Fruit fly (Drosophila melanogaster) whole organism, prepupa: ENCODE data around the gene CG31516.

Experiments
- Blimp-1 ChIP-seq: fragments of 200-800 bp; sonication (Bioruptor generic); optimal IDR thresholded peaks from 3 replicates; lab custom pipeline; 2017; ENCODE audit warnings: missing biosample characterization, missing genetic modification characterization, mild to moderate bottlenecking, moderate library complexity, missing genetic modification reagents
- CG10631 ChIP-seq: fragments of 200-800 bp; sonication (Bioruptor generic); optimal IDR thresholded peaks from 2 replicates; lab custom pipeline; 2016; ENCODE audit warnings: missing biosample characterization, missing genetic modification characterization
- CG10669 ChIP-seq: fragments of 200-800 bp; sonication (Bioruptor generic); optimal IDR thresholded peaks from 3 replicates; lab custom pipeline; 2018; ENCODE audit warnings: missing biosample characterization, mild to moderate bottlenecking, missing genetic modification characterization, moderate library complexity
- CG11294 ChIP-seq: fragments of 200-800 bp; sonication (Bioruptor generic); IDR thresholded peaks from 2 replicates; pipeline ENCODE4 v1.3.6; 2022; ENCODE audit warnings: missing biosample characterization, missing genetic modification characterization
- CG11762 ChIP-seq: fragments of 200-800 bp; sonication (Bioruptor generic); optimal IDR thresholded peaks from 3 replicates; lab custom pipeline; 2016; ENCODE audit warnings: missing biosample characterization, missing genetic modification characterization; ENCODE audit not compliant: insufficient read depth
- CG11902 ChIP-seq: fragments of 200-800 bp; sonication (Bioruptor generic); optimal IDR thresholded peaks from 3 replicates; lab custom pipeline; 2016; ENCODE audit warnings: missing biosample characterization, missing genetic modification characterization
- CG15336 ChIP-seq: fragments of 200-800 bp; sonication (Bioruptor generic); IDR thresholded peaks from 2 replicates; pipeline ENCODE4 v1.3.6; 2022; ENCODE audit warnings: missing biosample characterization, missing genetic modification characterization
- CG1621 ChIP-seq: fragments of 200-800 bp; sonication (Bioruptor generic); optimal IDR thresholded peaks from 3 replicates; lab custom pipeline; 2018; ENCODE audit warnings: missing biosample characterization, mild to moderate bottlenecking, missing genetic modification characterization
- CG16779 ChIP-seq: fragments of 200-800 bp; sonication (Bioruptor generic); optimal IDR thresholded peaks from 3 replicates; lab custom pipeline; 2017; ENCODE audit warnings: missing biosample characterization, mild to moderate bottlenecking, missing genetic modification characterization
- CG3032 ChIP-seq: fragments of 200-800 bp; optimal IDR thresholded peaks from 2 replicates; lab custom pipeline; 2019; ENCODE audit warnings: missing biosample characterization, mild to moderate bottlenecking, missing genetic modification characterization, moderate library complexity
- CG31627 ChIP-seq: fragments of 200-800 bp; sonication (Bioruptor generic); optimal IDR thresholded peaks from 3 replicates; lab custom pipeline; 2016; ENCODE audit warnings: missing biosample characterization, missing genetic modification characterization
- CG32006 ChIP-seq: fragments of 200-800 bp; sonication (Bioruptor generic); optimal IDR thresholded peaks from 3 replicates; lab custom pipeline; 2017; ENCODE audit warnings: missing biosample characterization, mild to moderate bottlenecking, missing genetic modification characterization
- CG34406 ChIP-seq: fragments of 200-800 bp; sonication (Bioruptor generic); optimal IDR thresholded peaks from 3 replicates; lab custom pipeline; 2016; ENCODE audit warnings: missing biosample characterization, missing genetic modification characterization
- CG3919 ChIP-seq: fragments of 200-800 bp; sonication (Bioruptor generic); optimal IDR thresholded peaks from 3 replicates; lab custom pipeline; 2016; ENCODE audit warnings: missing biosample characterization, missing genetic modification characterization
- CG4318 ChIP-seq: fragments of 200-800 bp; sonication (Bioruptor generic); optimal IDR thresholded peaks from 3 replicates; lab custom pipeline; 2017; ENCODE audit warnings: missing biosample characterization, mild to moderate bottlenecking, missing genetic modification characterization
- CG6276 ChIP-seq: fragments of 200-800 bp; sonication (Bioruptor generic); optimal IDR thresholded peaks from 2 replicates; lab custom pipeline; 2017; ENCODE audit warnings: missing biosample characterization, mild to moderate bottlenecking, missing genetic modification characterization
- CG6792 ChIP-seq: fragments of 200-800 bp; sonication (Bioruptor generic); optimal IDR thresholded peaks from 3 replicates; lab custom pipeline; 2016; ENCODE audit warnings: missing biosample characterization, missing genetic modification characterization
- CG6808 ChIP-seq: fragments of 200-800 bp; sonication (Bioruptor generic); optimal IDR thresholded peaks from 3 replicates; lab custom pipeline; 2017; ENCODE audit warnings: missing biosample characterization, missing genetic modification characterization, mild to moderate bottlenecking, moderate library complexity, missing genetic modification reagents
- CG6854 ChIP-seq: fragments of 200-800 bp; sonication (Bioruptor generic); optimal IDR thresholded peaks from 2 replicates; lab custom pipeline; 2017; ENCODE audit warnings: missing biosample characterization, mild to moderate bottlenecking, missing genetic modification characterization
- CG7368 ChIP-seq: fragments of 200-800 bp; sonication (Bioruptor generic); optimal IDR thresholded peaks from 3 replicates; lab custom pipeline; 2016; ENCODE audit warnings: missing biosample characterization, missing genetic modification characterization
- CG8119 ChIP-seq: fragments of 200-800 bp; sonication (Bioruptor generic); IDR thresholded peaks from 3 replicates; pipeline ENCODE4 v1.3.6; 2022; ENCODE audit warnings: missing biosample characterization, missing genetic modification characterization
- CG8319 ChIP-seq: fragments of 200-800 bp; sonication (Bioruptor generic); optimal IDR thresholded peaks from 3 replicates; lab custom pipeline; 2016; ENCODE audit warnings: missing biosample characterization, missing genetic modification characterization
- CG9139 ChIP-seq: fragments of 200-800 bp; sonication (Bioruptor generic); optimal IDR thresholded peaks from 3 replicates; lab custom pipeline; 2017; ENCODE audit warnings: missing biosample characterization, mild to moderate bottlenecking, missing genetic modification characterization
- Eip78C ChIP-seq: fragments of 200-800 bp; sonication (Bioruptor generic); peaks from one replicate; lab custom pipeline; 2016; ENCODE audit warnings: missing biosample characterization, missing genetic modification characterization
- Eip93F ChIP-seq: fragments of 200-800 bp; sonication (Bioruptor generic); optimal IDR thresholded peaks from 2 replicates; lab custom pipeline; 2016; ENCODE audit warnings: missing biosample characterization, mild to moderate bottlenecking, missing genetic modification characterization
- Gug ChIP-seq: fragments of 200-800 bp; sonication (Bioruptor generic); IDR thresholded peaks from 2 replicates; pipeline ENCODE4 v1.3.6; 2022; ENCODE audit warnings: missing biosample characterization, missing genetic modification characterization
- Hr39 ChIP-seq: fragments of 200-800 bp; sonication (Bioruptor generic); optimal IDR thresholded peaks from 2 replicates; lab custom pipeline; 2016; ENCODE audit warnings: missing biosample characterization, missing genetic modification characterization
- Lpt ChIP-seq: fragments of 200-800 bp; sonication (Bioruptor generic); optimal IDR thresholded peaks from 3 replicates; lab custom pipeline; 2016; ENCODE audit warnings: missing biosample characterization, missing genetic modification characterization
- Met ChIP-seq: fragments of 200-800 bp; sonication (Bioruptor generic); optimal IDR thresholded peaks from 3 replicates; lab custom pipeline; 2016; ENCODE audit warnings: missing biosample characterization, missing genetic modification characterization
- OdsH ChIP-seq: fragments of 200-800 bp; sonication (Bioruptor generic); optimal IDR thresholded peaks from 3 replicates; lab custom pipeline; 2016; ENCODE audit warnings: missing biosample characterization, missing genetic modification characterization
- Smox ChIP-seq: fragments of 200-800 bp; sonication (Bioruptor generic); optimal IDR thresholded peaks from 3 replicates; lab custom pipeline; 2016; ENCODE audit warnings: missing biosample characterization, missing genetic modification characterization
- Sox102F ChIP-seq: fragments of 200-800 bp; sonication (Bioruptor generic); optimal IDR thresholded peaks from 2 replicates; lab custom pipeline; 2016; ENCODE audit warnings: missing biosample characterization, mild to moderate bottlenecking, missing genetic modification characterization
- Sox14 ChIP-seq: fragments of 200-800 bp; sonication (Bioruptor generic); optimal IDR thresholded peaks from 3 replicates; lab custom pipeline; 2016; ENCODE audit warnings: missing biosample characterization, missing genetic modification characterization
- Sox15 ChIP-seq: fragments of 200-800 bp; sonication (Bioruptor generic); optimal IDR thresholded peaks from 3 replicates; lab custom pipeline; 2016; ENCODE audit warnings: missing biosample characterization, missing genetic modification characterization
- achi ChIP-seq: fragments of 200-800 bp; sonication (Bioruptor generic); optimal IDR thresholded peaks from 3 replicates; lab custom pipeline; 2016; ENCODE audit warnings: missing biosample characterization, missing genetic modification characterization
- cyc ChIP-seq: fragments of 200-800 bp; sonication (Bioruptor generic); optimal IDR thresholded peaks from 3 replicates; lab custom pipeline; 2016; ENCODE audit warnings: missing biosample characterization, missing genetic modification characterization
- dac ChIP-seq: fragments of 200-800 bp; sonication (Bioruptor generic); optimal IDR thresholded peaks from 2 replicates; lab custom pipeline; 2017; ENCODE audit warnings: missing biosample characterization, mild to moderate bottlenecking, missing genetic modification characterization
- esn ChIP-seq: fragments of 200-800 bp; sonication (Bioruptor generic); optimal IDR thresholded peaks from 2 replicates; lab custom pipeline; 2016; ENCODE audit warnings: missing biosample characterization, mild to moderate bottlenecking, missing genetic modification characterization, moderate library complexity
- fd85E ChIP-seq: fragments of 200-800 bp; sonication (Bioruptor generic); optimal IDR thresholded peaks from 3 replicates; lab custom pipeline; 2016; ENCODE audit warnings: missing biosample characterization, missing genetic modification characterization
- net ChIP-seq: fragments of 200-800 bp; sonication (Bioruptor generic); optimal IDR thresholded peaks from 3 replicates; lab custom pipeline; 2016; ENCODE audit warnings: missing biosample characterization, missing genetic modification characterization
- pdm3 ChIP-seq: fragments of 200-800 bp; sonication (Bioruptor generic); optimal IDR thresholded peaks from 3 replicates; lab custom pipeline; 2016; ENCODE audit warnings: missing biosample characterization, missing genetic modification characterization
- salr ChIP-seq, 2 experiments: fragments of 200-800 bp; sonication (Bioruptor generic); optimal IDR thresholded peaks; 3 replicates each; lab custom pipeline; 2016 to 2018; ENCODE audit warnings: missing biosample characterization in 2 of 2, missing genetic modification characterization in 2 of 2, mild to moderate bottlenecking in 1 of 2
- spab ChIP-seq: fragments of 200-800 bp; sonication (Bioruptor generic); optimal IDR thresholded peaks from 2 replicates; lab custom pipeline; 2017; ENCODE audit warnings: missing biosample characterization, mild to moderate bottlenecking, missing genetic modification characterization, missing genetic modification reagents
- ss ChIP-seq, 2 experiments: fragments of 200-800 bp; sonication (Bioruptor generic); optimal IDR thresholded peaks; 2 replicates in 1 of 2; 3 replicates in 1 of 2; lab custom pipeline; 2017 to 2018; ENCODE audit warnings: mild to moderate bottlenecking in 2 of 2, missing biosample characterization in 2 of 2, missing genetic modification characterization in 2 of 2, moderate library complexity in 1 of 2
- topi ChIP-seq: fragments of 200-800 bp; sonication (Bioruptor generic); optimal IDR thresholded peaks from 3 replicates; lab custom pipeline; 2016; ENCODE audit warnings: missing biosample characterization, missing genetic modification characterization
- vri ChIP-seq: fragments of 200-800 bp; sonication (Bioruptor generic); optimal IDR thresholded peaks from 3 replicates; lab custom pipeline; 2016; ENCODE audit warnings: missing biosample characterization, mild to moderate bottlenecking, missing genetic modification characterization

Gene CG31516

dm6 chr3R:4232139-4233017 is 12.4 kb upstream of the CG31516 start, which contains the start of gene CG14641 (continued):
- TF ChIP-seq achi (GFP tag; lab: Kevin White, UChicago) (no peak), CG4318 (no peak), CG9139 (no peak), CG3032 (peak; percentile 15), CG8119 (GFP tag; lab: Robert Waterston, UW) (no peak), Hr39 (GFP tag; lab: Kevin White, UChicago) (peak; percentile 26), CG32006 (GFP tag; lab: Kevin White, UChicago) (peak; percentile 50), CG10631 (GFP tag; lab: Kevin White, UChicago) (no peak), CG6808 (GFP tag; lab: Kevin White, UChicago) (no peak), CG34406 (GFP tag; lab: Kevin White, UChicago) (no peak), dac (GFP tag; lab: Kevin White, UChicago) (no peak), CG10669 (GFP tag; lab: Kevin White, UChicago) (no peak), CG1621 (no peak), Lpt (GFP tag; lab: Kevin White, UChicago) (no peak), ss (GFP tag; optimal IDR thresholded peaks at IDR 0.05; lab: Kevin White, UChicago) (no peak), pdm3 (GFP tag; lab: Kevin White, UChicago) (peak; percentile 19), Gug (GFP tag; lab: Robert Waterston, UW) (no peak), CG11902 (no peak), CG6276 (GFP tag; lab: Kevin White, UChicago) (no peak), CG11762 (GFP tag; lab: Kevin White, UChicago) (no peak), cyc (no peak), spab (no peak), CG16779 (tag; lab: Kevin White, UChicago) (no peak), fd85E (GFP tag; lab: Kevin White, UChicago) (no peak), Eip78C (GFP tag; lab: Kevin White, UChicago) (peak; percentile 65), Sox15 (GFP tag; lab: Kevin White, UChicago) (peak; percentile 36), Smox (GFP tag; lab: Kevin White, UChicago) (no peak), CG31627 (GFP tag; lab: Kevin White, UChicago) (peak; percentile 28), Sox102F (GFP tag; lab: Kevin White, UChicago) (no peak), topi (no peak), net (GFP tag; lab: Kevin White, UChicago) (no peak)

dm6 chr3R:4229137-4229764 is 9.3 kb upstream of the CG31516 start, which contains the start of gene DhpD:
DhpD (minus strand) TSS chr3R:4229238.
- TF ChIP-seq CG7368 (peak; percentile 56), Eip93F (peak; percentile 48), Smox (GFP tag; lab: Kevin White, UChicago) (no peak), ss (GFP tag; optimal IDR thresholded peaks at IDR 0.05; lab: Kevin White, UChicago) (no peak), CG11294 (peak; percentile 47), cyc (peak; percentile 83), CG3032 (peak; percentile 81), CG6792 (peak; percentile 81), CG6276 (GFP tag; lab: Kevin White, UChicago) (no peak), Blimp-1 (GFP tag; lab: Kevin White, UChicago) (peak; percentile 55), Met (no peak), vri (GFP tag; lab: Kevin White, UChicago) (peak; percentile 83), Sox14 (GFP tag; lab: Kevin White, UChicago) (peak; percentile 85), spab (peak; percentile 33), CG8319 (peak; percentile 65), net (GFP tag; lab: Kevin White, UChicago) (peak; percentile 81), Sox102F (GFP tag; lab: Kevin White, UChicago) (no peak), Lpt (GFP tag; lab: Kevin White, UChicago) (peak; percentile 32), CG6854 (peak; percentile 74), fd85E (GFP tag; lab: Kevin White, UChicago) (peak; percentile 9), CG31627 (GFP tag; lab: Kevin White, UChicago) (peak; percentile 88), esn (GFP tag; lab: Kevin White, UChicago) (peak; percentile 89), salr (GFP tag; optimal IDR thresholded peaks at IDR 0.05; lab: Kevin White, UChicago) (peak in 1 of 2 experiments; percentile 53), OdsH (GFP tag; lab: Kevin White, UChicago) (no peak), Eip78C (GFP tag; lab: Kevin White, UChicago) (peak; percentile 95), achi (GFP tag; lab: Kevin White, UChicago) (no peak), CG3919 (peak; percentile 86), CG15336 (GFP tag; lab: Robert Waterston, UW) (peak; percentile 54), CG16779 (tag; lab: Kevin White, UChicago) (no peak)
